Worm (Caenorhabditis elegans): ENCODE data around the gene lron-4.
A peak's percentile ranks its signal among the peaks of the same experiment; 100 is the strongest.

The lron-4 gene

DNA sequence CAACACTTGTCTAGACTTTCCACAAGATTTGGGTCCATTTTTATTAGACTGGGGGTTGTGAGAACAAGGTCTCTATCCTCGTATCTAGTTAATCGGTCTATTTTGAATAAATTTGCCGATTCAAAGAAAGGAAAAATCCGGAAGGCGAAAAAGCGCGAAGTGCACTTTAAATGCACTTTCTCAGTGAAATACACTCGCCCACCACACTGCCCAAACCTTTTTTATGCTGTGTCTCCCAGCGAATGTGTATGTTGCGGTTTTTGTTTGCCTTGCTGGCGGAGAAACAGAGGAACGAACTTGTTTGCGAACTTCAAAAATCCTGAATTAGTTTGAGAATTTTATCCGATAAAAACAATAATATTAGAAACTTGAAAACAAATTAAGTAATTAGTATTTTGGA is 18.8 kb upstream of the lron-4 start:
- no peak for TF ChIP-seq nhr-76 (tag; optimal IDR thresholded peaks at IDR 0.05)
- TF ChIP-seq mls-2 (tag; optimal IDR thresholded peaks at IDR 0.05): no peak
- TF ChIP-seq sem-2 (GFP tag; optimal IDR thresholded peaks at IDR 0.05): no peak
- TF ChIP-seq drap-1 (GFP tag; optimal IDR thresholded peaks at IDR 0.05): no peak
- TF ChIP-seq nhr-237 (tag; optimal IDR thresholded peaks at IDR 0.05): no peak
- TF ChIP-seq elt-3 (tag; optimal IDR thresholded peaks at IDR 0.05): no peak
- TF ChIP-seq hlh-1 (tag; optimal IDR thresholded peaks at IDR 0.05): no peak
- TF ChIP-seq bed-3 (GFP tag; optimal IDR thresholded peaks at IDR 0.05): no peak
- no peak for TF ChIP-seq ztf-11 (tag; optimal IDR thresholded peaks at IDR 0.05)
- no peak for TF ChIP-seq unc-120 (tag; optimal IDR thresholded peaks at IDR 0.05; ENCODE audit: poor library complexity, severe bottlenecking)
- no peak for TF ChIP-seq ceh-39 (tag; optimal IDR thresholded peaks at IDR 0.05)
- no peak for TF ChIP-seq ces-1 (GFP tag; optimal IDR thresholded peaks at IDR 0.05)
- TF ChIP-seq unc-62 (GFP tag; optimal IDR thresholded peaks at IDR 0.05): no peak
- no peak for TF ChIP-seq elt-1 (tag; optimal IDR thresholded peaks at IDR 0.05; ENCODE audit: borderline replicate concordance, insufficient read depth)

DNA sequence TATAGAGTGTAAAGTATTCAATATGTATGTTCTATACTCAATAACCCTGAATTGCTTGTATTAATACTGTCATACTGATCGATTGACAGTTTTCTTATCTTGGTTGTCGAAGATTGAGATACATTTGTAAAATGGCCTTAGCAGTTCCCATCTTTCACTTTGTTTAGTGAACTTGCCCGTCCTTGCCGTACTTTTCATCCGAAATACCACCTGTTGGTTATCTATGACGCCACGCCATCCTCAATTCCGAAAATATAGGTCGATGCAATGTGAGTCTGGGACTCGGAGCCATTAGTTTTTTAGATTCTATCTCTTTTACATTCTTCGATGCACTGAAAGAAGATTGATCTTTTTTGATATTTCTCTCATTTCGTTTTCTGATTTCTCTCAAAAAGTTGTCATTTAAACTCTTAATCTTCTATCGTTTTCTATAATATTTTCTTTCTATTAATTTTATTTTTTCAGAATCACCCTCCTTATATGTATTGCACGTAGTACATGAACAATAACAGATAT is 17.6 kb upstream of the lron-4 start, which contains the start of gene ulp-4:
Gene ulp-4, plus strand, starts transcription at position 466 of the 516 bp plus-strand sequence.
- TF ChIP-seq drap-1 (GFP tag; optimal IDR thresholded peaks at IDR 0.05) (no peak), hlh-1 (tag; optimal IDR thresholded peaks at IDR 0.05) (peak; percentile 16)

DNA sequence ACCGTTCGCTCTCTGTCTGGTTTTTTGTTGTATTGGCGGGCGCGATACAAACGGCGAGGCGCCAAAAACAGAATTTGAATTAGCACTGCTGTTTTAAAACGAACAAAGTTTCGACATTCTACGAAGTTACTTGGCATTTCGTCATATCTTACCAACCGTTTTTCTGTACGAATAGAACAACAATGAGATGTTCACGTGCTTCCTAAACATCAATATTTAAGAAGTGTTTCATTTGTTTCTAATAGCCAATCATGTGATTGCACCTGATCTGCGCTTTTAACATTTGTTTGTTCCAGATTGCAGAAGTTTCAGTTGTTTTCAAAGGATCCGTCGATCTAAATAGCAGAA is 17.1 kb upstream of the lron-4 start:
- TF ChIP-seq unc-120 (tag; optimal IDR thresholded peaks at IDR 0.05; ENCODE audit: poor library complexity, severe bottlenecking) (no peak), lsy-2 (tag; optimal IDR thresholded peaks at IDR 0.05) (no peak), ces-1 (GFP tag; optimal IDR thresholded peaks at IDR 0.05) (no peak), sem-2 (GFP tag; optimal IDR thresholded peaks at IDR 0.05) (no peak), elt-3 (tag; optimal IDR thresholded peaks at IDR 0.05) (no peak), nhr-28 (tag; optimal IDR thresholded peaks at IDR 0.05) (no peak), ceh-83 (GFP tag; optimal IDR thresholded peaks at IDR 0.05) (no peak), ceh-43 (GFP tag; optimal IDR thresholded peaks at IDR 0.05) (no peak), sptf-1 (tag; optimal IDR thresholded peaks at IDR 0.05) (no peak), zip-8 (tag; optimal IDR thresholded peaks at IDR 0.05) (no peak), nhr-12 (tag; optimal IDR thresholded peaks at IDR 0.05) (no peak), unc-62 (GFP tag; optimal IDR thresholded peaks at IDR 0.05) (no peak), hlh-1 (tag; optimal IDR thresholded peaks at IDR 0.05) (no peak)

DNA sequence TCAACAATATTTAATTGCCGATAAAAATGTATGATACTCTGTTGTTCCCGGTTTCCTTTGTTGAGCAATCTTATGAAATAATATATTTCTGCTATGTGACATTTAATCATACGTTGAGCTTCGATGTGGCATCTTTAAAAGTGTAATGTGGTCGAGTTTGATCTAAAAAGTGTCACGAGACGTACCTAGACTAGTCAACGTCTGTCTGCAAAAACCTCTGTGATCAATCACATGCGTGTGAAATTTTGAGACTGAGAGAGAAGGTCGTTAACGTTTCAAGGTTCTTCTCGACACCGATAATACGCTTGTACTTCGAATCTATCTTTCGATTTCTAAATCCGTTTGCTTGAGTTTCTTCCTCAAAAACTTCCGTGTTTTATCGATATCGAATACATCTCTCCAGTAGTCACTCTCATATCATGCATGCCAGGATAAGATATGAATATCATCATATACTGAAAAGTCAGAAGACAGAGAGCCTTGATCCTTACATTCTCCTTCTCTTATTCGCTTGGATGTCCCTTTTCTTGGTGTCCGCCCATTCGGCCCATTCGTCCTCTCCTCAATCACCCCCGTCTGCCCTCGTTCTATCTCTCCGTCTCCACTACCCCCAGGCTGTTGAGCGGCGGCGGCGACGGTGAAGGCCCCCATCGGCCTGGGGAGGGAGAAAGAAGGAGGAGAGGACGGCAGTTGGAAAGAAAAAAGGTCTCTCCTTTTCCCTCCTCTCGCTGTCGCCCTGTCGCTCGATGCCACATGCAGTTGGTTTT is 16.5 kb upstream of the lron-4 start:
- TF ChIP-seq bed-3 (GFP tag; optimal IDR thresholded peaks at IDR 0.05) (no peak), hlh-1 (tag; optimal IDR thresholded peaks at IDR 0.05) (peak; percentile 22), elt-1 (tag; optimal IDR thresholded peaks at IDR 0.05; ENCODE audit: borderline replicate concordance, insufficient read depth) (no peak), sem-2 (GFP tag; optimal IDR thresholded peaks at IDR 0.05) (peak; percentile 34), zip-8 (tag; optimal IDR thresholded peaks at IDR 0.05) (no peak), lin-32 (GFP tag; optimal IDR thresholded peaks at IDR 0.05) (peak; percentile 9), mls-2 (tag; optimal IDR thresholded peaks at IDR 0.05) (peak; percentile 66), lin-13 (tag; optimal IDR thresholded peaks at IDR 0.05) (no peak), unc-39 (tag; optimal IDR thresholded peaks at IDR 0.05) (no peak), M03D4.4 (tag; optimal IDR thresholded peaks at IDR 0.05) (peak; percentile 46), tbx-8 (GFP tag; optimal IDR thresholded peaks at IDR 0.05) (peak; percentile 22), sptf-1 (tag; optimal IDR thresholded peaks at IDR 0.05) (peak; percentile 71), cnd-1 (tag; optimal IDR thresholded peaks at IDR 0.05) (peak; percentile 16), snpc-4 (tag; optimal IDR thresholded peaks at IDR 0.05) (no peak), lsy-2 (tag; optimal IDR thresholded peaks at IDR 0.05) (peak; percentile 17), ham-2 (GFP tag; optimal IDR thresholded peaks at IDR 0.05) (peak; percentile 66), unc-120 (tag; optimal IDR thresholded peaks at IDR 0.05; ENCODE audit: poor library complexity, severe bottlenecking) (peak; percentile 89), mep-1 (tag; optimal IDR thresholded peaks at IDR 0.05) (peak; percentile 61), drap-1 (GFP tag; optimal IDR thresholded peaks at IDR 0.05) (peak; percentile 51)

DNA sequence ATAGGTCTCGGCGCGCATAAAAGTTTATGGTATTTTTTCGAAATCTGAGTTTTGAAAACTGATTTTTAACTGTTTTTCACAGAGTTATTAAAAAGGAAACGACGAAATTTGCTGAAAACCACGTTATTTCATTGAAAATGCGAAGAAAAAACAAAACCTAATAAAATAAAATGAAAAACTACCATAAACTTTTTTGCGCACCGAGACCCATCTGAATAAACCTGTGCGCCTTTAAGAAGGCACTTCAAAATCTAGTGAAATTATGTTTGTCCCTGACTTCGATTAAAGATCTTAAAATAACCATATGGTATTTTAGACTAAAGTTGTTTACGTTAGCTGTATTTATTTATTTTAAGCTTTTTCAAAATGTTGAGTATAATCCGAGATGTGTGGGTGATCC is 15.8 kb upstream of the lron-4 start:
- TF ChIP-seq nhr-237 (tag; optimal IDR thresholded peaks at IDR 0.05) (no peak), unc-120 (tag; optimal IDR thresholded peaks at IDR 0.05; ENCODE audit: poor library complexity, severe bottlenecking) (no peak), snpc-4 (tag; optimal IDR thresholded peaks at IDR 0.05) (no peak)
